Worm (Caenorhabditis elegans): ENCODE measurements around the gene epic-1.

DNA sequence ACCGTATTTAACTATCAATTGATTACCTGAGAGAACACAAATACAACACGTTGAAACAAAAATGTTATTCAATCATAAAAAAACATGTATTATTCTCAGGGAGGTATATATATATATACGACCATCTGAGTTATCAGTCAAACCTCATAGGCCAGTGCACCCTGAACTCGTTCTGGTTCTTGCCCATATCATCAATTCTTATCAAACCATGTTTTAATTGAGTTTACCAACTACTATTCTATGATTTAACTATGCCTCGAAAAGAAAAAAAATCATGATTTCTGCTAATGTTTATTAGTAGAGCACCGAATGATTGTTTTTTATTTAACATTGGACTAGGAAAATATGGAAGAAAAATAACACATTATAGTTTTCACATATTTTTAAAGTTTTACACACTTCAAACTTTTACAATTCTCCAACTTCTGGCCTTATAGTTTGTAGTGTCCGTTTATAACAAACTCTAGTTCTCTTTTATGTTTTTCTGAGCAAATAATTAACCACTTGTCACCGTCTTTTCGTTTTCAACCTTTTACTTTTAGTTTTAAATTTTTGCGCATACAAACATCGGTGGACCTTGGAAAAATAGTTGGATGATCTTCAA, 39.4 kb downstream of the epic-1 start:
- TF ChIP-seq nhr-6 (tag; optimal IDR thresholded peaks at IDR 0.05) (no peak), nhr-28 (tag; optimal IDR thresholded peaks at IDR 0.05) (peak; percentile 72), attf-4 (tag; optimal IDR thresholded peaks at IDR 0.05) (no peak), fkh-10 (GFP tag; optimal IDR thresholded peaks at IDR 0.05) (no peak), tag-97 (GFP tag; IDR thresholded peaks at IDR 0.05) (no peak), ces-1 (GFP tag; optimal IDR thresholded peaks at IDR 0.05) (no peak)

All from whole organism, L4 larva.